Worm (Caenorhabditis elegans): ENCODE results near the gene exl-1.

exl-1 gene

DNA sequence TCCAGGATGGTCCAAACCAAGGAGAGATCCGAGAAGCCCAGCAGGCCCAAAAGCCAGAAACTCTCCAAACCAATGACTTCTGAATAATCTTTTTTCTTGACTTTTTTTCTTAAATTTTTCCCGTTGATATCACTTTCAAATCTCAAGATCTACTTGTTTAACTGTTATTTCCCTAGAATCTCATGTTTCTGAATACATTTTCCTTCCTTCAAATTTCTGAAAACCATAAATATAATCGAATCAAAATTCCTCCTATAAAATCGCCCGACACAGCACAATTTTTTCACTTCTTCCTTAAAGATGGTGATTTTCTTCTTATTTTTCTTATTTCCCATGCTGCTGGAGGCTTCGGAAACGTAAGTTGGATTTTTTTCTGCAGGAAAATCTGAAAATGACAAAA, 25.1 kb downstream of the exl-1 start, which contains the start of gene F26H11.8:
TSS of gene F26H11.8 (plus strand) at position 301 of the 400 bp plus-strand sequence.
- TF ChIP-seq unc-98 (GFP tag; IDR thresholded peaks at IDR 0.05) (no peak), snpc-4 (tag; optimal IDR thresholded peaks at IDR 0.05) (no peak), lin-15B (tag; optimal IDR thresholded peaks at IDR 0.05) (no peak), lin-14 (GFP tag; optimal IDR thresholded peaks at IDR 0.05) (no peak), fkh-8 (tag; optimal IDR thresholded peaks at IDR 0.05) (no peak)

DNA sequence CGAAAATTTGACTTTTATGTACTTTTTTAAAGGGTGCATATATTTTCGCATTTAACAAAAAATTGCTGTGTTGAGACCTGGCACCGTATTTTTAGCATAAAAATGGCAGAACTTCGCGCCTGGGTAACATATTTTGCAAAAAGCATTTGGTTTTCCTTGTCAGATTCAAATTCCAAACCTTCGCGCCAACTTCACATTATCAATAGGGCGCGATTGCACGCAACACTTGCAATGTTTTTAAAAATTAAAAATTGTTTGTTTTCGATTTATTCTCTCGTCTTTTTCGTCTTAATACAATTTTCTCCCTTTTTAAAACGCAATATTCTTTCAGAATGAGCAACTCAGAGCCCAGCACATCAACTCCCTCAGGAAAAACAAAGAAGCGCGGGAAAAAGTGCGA, 29.6 kb downstream of the exl-1 start, which contains the start of gene mes-2:
TSS of gene mes-2 (plus strand) at position 330 of the 400 bp plus-strand sequence.
- TF ChIP-seq blmp-1 (tag; optimal IDR thresholded peaks at IDR 0.05) (no peak), C34B4.2 (tag; optimal IDR thresholded peaks at IDR 0.05) (no peak), jun-1 (tag; optimal IDR thresholded peaks at IDR 0.05) (peak; percentile 66), fkh-10 (GFP tag; optimal IDR thresholded peaks at IDR 0.05) (peak; percentile 20), fos-1 (tag; optimal IDR thresholded peaks at IDR 0.05) (peak; percentile 79), tlp-1 (tag; optimal IDR thresholded peaks at IDR 0.05) (no peak), lsy-2 (tag; optimal IDR thresholded peaks at IDR 0.05) (peak; percentile 90 to 93), aha-1 (tag; optimal IDR thresholded peaks at IDR 0.05) (no peak), nhr-19 (GFP tag; conservative IDR thresholded peaks at IDR 0.05) (peak; percentile 84), skn-1 (tag; optimal IDR thresholded peaks at IDR 0.05) (peak; percentile 72), sox-4 (tag; optimal IDR thresholded peaks at IDR 0.05) (no peak), mef-2 (tag; optimal IDR thresholded peaks at IDR 0.05) (no peak), zag-1 (tag; optimal IDR thresholded peaks at IDR 0.05) (peak; percentile 41), pag-3 (tag; optimal IDR thresholded peaks at IDR 0.05; ENCODE audit: borderline replicate concordance, insufficient read depth) (no peak), fkh-8 (tag; optimal IDR thresholded peaks at IDR 0.05) (peak; percentile 73), tbx-2 (tag; optimal IDR thresholded peaks at IDR 0.05) (peak; percentile 83), sup-37 (GFP tag; optimal IDR thresholded peaks at IDR 0.05) (no peak), mab-9 (GFP tag; IDR thresholded peaks at IDR 0.05) (0 out of 2 replicates have a peak, but pooled peaks have one; percentile 31), nhr-47 (tag; optimal IDR thresholded peaks at IDR 0.05) (peak; percentile 92), Y116A8C.19 (tag; optimal IDR thresholded peaks at IDR 0.05; ENCODE audit: borderline replicate concordance) (no peak), nhr-85 (tag) (peak; percentile 83), unc-30 (tag; optimal IDR thresholded peaks at IDR 0.05) (no peak), nhr-90 (tag; optimal IDR thresholded peaks at IDR 0.05; ENCODE audit: poor library complexity) (peak; percentile 86), swsn-7 (tag; optimal IDR thresholded peaks at IDR 0.05) (peak; percentile 80), ets-5 (GFP tag; IDR thresholded peaks at IDR 0.05) (no peak), efl-3 (GFP tag; optimal IDR thresholded peaks at IDR 0.05) (no peak), nhr-71 (tag; optimal IDR thresholded peaks at IDR 0.05) (peak; percentile 89), unc-98 (GFP tag; IDR thresholded peaks at IDR 0.05) (no peak), egl-27 (tag; optimal IDR thresholded peaks at IDR 0.05) (no peak), C16A3.4 (tag; optimal IDR thresholded peaks at IDR 0.05) (peak; percentile 93), aly-2 (tag; optimal IDR thresholded peaks at IDR 0.05) (peak; percentile 81), F16B12.6 (tag; optimal IDR thresholded peaks at IDR 0.05) (peak; percentile 70), ama-1 (optimal IDR thresholded peaks at IDR 0.05) (no peak), lin-13 (GFP tag; optimal IDR thresholded peaks at IDR 0.05) (peak; percentile 67), dpl-1 (GFP tag; optimal IDR thresholded peaks at IDR 0.05) (peak; percentile 98 to 99 (median 99)), nhr-84 (tag; optimal IDR thresholded peaks at IDR 0.05) (no peak), nhr-76 (tag; optimal IDR thresholded peaks at IDR 0.05) (no peak), zip-4 (GFP tag; optimal IDR thresholded peaks at IDR 0.05) (peak; percentile 49), mep-1 (tag; optimal IDR thresholded peaks at IDR 0.05) (peak; percentile 86), rnt-1 (tag; optimal IDR thresholded peaks at IDR 0.05) (peak; percentile 88), ceh-63 (GFP tag; optimal IDR thresholded peaks at IDR 0.05) (no peak), vab-15 (tag; optimal IDR thresholded peaks at IDR 0.05) (peak; percentile 6), lin-35 (GFP tag; optimal IDR thresholded peaks at IDR 0.05) (peak; percentile 98 to 99), alr-1 (tag; optimal IDR thresholded peaks at IDR 0.05; ENCODE audit: borderline replicate concordance) (no peak), nhr-20 (tag; optimal IDR thresholded peaks at IDR 0.05) (peak; percentile 80), fkh-4 (tag; optimal IDR thresholded peaks at IDR 0.05; ENCODE audit: borderline replicate concordance) (no peak), hpl-2 (GFP tag; optimal IDR thresholded peaks at IDR 0.05) (peak; percentile 40), nhr-77 (tag; optimal IDR thresholded peaks at IDR 0.05) (peak; percentile 88), snpc-4 (tag; optimal IDR thresholded peaks at IDR 0.05) (peak; percentile 77)

All from whole organism, L1 larva.